Worm (Caenorhabditis elegans) whole organism, L3 larva: ENCODE data around the gene sri-48.

Experiments used
- aly-2 ChIP-seq: fragments of 150-350 bp; optimal IDR thresholded peaks from 2 replicates; lab custom pipeline; 2014; ENCODE audit warnings: missing biosample characterization, missing genetic modification characterization
- ama-1 ChIP-seq: fragments of 150-350 bp; optimal IDR thresholded peaks from 2 replicates; lab custom pipeline; 2018
- egl-5 ChIP-seq: fragments of 150-350 bp; optimal IDR thresholded peaks from 2 replicates; lab custom pipeline; 2017; ENCODE audit warnings: missing biosample characterization, missing genetic modification reagents, missing genetic modification characterization, inconsistent platforms
- elt-1 ChIP-seq: fragments of 150-350 bp; optimal IDR thresholded peaks from 2 replicates; lab custom pipeline; 2014; ENCODE audit warnings: missing biosample characterization, missing genetic modification characterization
- elt-3 ChIP-seq, 3 experiments: fragments of 150-350 bp in 1 of 3; sonication (generic microtip) in 2 of 3; optimal IDR thresholded peaks; 2 replicates in 2 of 3; 4 replicates in 1 of 3; lab custom pipeline; 2014 to 2017; ENCODE audit warnings: missing biosample characterization in 3 of 3, missing genetic modification characterization in 3 of 3
- jun-1 ChIP-seq: fragments of 150-350 bp; optimal IDR thresholded peaks from 2 replicates; lab custom pipeline; 2014; ENCODE audit warnings: missing biosample characterization, missing genetic modification reagents, missing genetic modification characterization
- nhr-28 ChIP-seq: fragments of 150-350 bp; optimal IDR thresholded peaks from 2 replicates; lab custom pipeline; 2014; ENCODE audit warnings: missing biosample characterization, missing genetic modification characterization
- nhr-43 ChIP-seq: sonication (generic microtip); optimal IDR thresholded peaks from 2 replicates; lab custom pipeline; 2016; ENCODE audit warnings: mild to moderate bottlenecking, missing genetic modification characterization, missing compliant biosample characterization; ENCODE audit not compliant: poor library complexity, severe bottlenecking
- nhr-77 ChIP-seq: fragments of 150-350 bp; optimal IDR thresholded peaks from 2 replicates; lab custom pipeline; 2014; ENCODE audit warnings: missing biosample characterization, missing genetic modification characterization
- skn-1 ChIP-seq: fragments of 150-350 bp; optimal IDR thresholded peaks from 2 replicates; lab custom pipeline; 2014; ENCODE audit warnings: missing biosample characterization, missing genetic modification characterization
- unc-62 ChIP-seq: fragments of 150-350 bp; sonication (generic microtip); optimal IDR thresholded peaks from 4 replicates; lab custom pipeline; 2014; ENCODE audit warnings: missing biosample characterization, missing genetic modification reagents, missing genetic modification characterization
- zag-1 ChIP-seq: fragments of 150-350 bp; optimal IDR thresholded peaks from 2 replicates; lab custom pipeline; 2014; ENCODE audit warnings: missing biosample characterization, missing genetic modification characterization
- ztf-4 ChIP-seq: fragments of 150-350 bp; optimal IDR thresholded peaks from 2 replicates; lab custom pipeline; 2014; ENCODE audit warnings: missing biosample characterization, missing genetic modification characterization

ce11 chrII:3221730-3222129, 20.6 kb upstream of the sri-48 start, which contains the start of gene ZC239.14:
- TF ChIP-seq elt-1: no peak
- TF ChIP-seq nhr-43: no peak
- no peak for TF ChIP-seq elt-3 (tag; optimal IDR thresholded peaks at IDR 0.05; lab: Kevin White, UChicago)
- TF ChIP-seq ztf-4 (tag; lab: Kevin White, UChicago): no peak
- TF ChIP-seq jun-1: no peak
- no peak for TF ChIP-seq zag-1 (tag; lab: Kevin White, UChicago)
- no peak for TF ChIP-seq nhr-77 (tag; lab: Kevin White, UChicago)
- TF ChIP-seq skn-1 (tag; lab: Kevin White, UChicago): no peak
- TF ChIP-seq ama-1 (lab: Kevin White, UChicago): no peak
- TF ChIP-seq egl-5: no peak
- no peak for TF ChIP-seq unc-62
- TF ChIP-seq aly-2 (tag; lab: Kevin White, UChicago): no peak
- TF ChIP-seq nhr-28 (tag; lab: Kevin White, UChicago): no peak
